Worm (Caenorhabditis elegans) whole organism, L2 larva: Measurements from ENCODE around the gene agt-1.

Experiments used
- Y55F3AM.14 ChIP-seq: fragments of 200-800 bp; sonication (Bioruptor generic); optimal IDR thresholded peaks from 2 replicates; lab custom pipeline; 2018; ENCODE audit warnings: mild to moderate bottlenecking, missing genetic modification characterization, missing compliant biosample characterization
- aly-2 ChIP-seq: fragments of 150-350 bp; optimal IDR thresholded peaks from 2 replicates; lab custom pipeline; 2014; ENCODE audit warnings: missing biosample characterization, missing genetic modification characterization
- lin-11 ChIP-seq: fragments of 150-350 bp; sonication (generic microtip); optimal IDR thresholded peaks from 2 replicates; lab custom pipeline; 2014; ENCODE audit warnings: missing biosample characterization, missing genetic modification characterization, inconsistent platforms, mixed read lengths
- mdl-1 ChIP-seq, 2 experiments: fragments of 150-350 bp in 1 of 2; sonication (generic microtip) in 1 of 2; optimal IDR thresholded peaks; 2 replicates each; lab custom pipeline; 2017; ENCODE audit warnings: missing biosample characterization in 2 of 2, missing genetic modification characterization in 2 of 2
- nhr-12 ChIP-seq: fragments of 150-350 bp; optimal IDR thresholded peaks from 2 replicates; lab custom pipeline; 2014; ENCODE audit warnings: missing biosample characterization, missing genetic modification characterization
- nhr-237 ChIP-seq: fragments of 150-350 bp; optimal IDR thresholded peaks from 2 replicates; lab custom pipeline; 2014; ENCODE audit warnings: missing biosample characterization, missing genetic modification characterization
- peb-1 ChIP-seq: fragments of 150-350 bp; optimal IDR thresholded peaks from 2 replicates; lab custom pipeline; 2014; ENCODE audit warnings: missing biosample characterization, missing genetic modification characterization
- sem-4 ChIP-seq: fragments of 150-350 bp; optimal IDR thresholded peaks from 2 replicates; lab custom pipeline; 2014; ENCODE audit warnings: missing biosample characterization, missing genetic modification reagents, missing genetic modification characterization
- unc-39 ChIP-seq: fragments of 150-350 bp; optimal IDR thresholded peaks from 2 replicates; lab custom pipeline; 2014; ENCODE audit warnings: missing biosample characterization, missing genetic modification characterization
- unc-62 ChIP-seq: fragments of 150-350 bp; optimal IDR thresholded peaks from 2 replicates; lab custom pipeline; 2014; ENCODE audit warnings: missing biosample characterization, missing genetic modification reagents, missing genetic modification characterization

DNA sequence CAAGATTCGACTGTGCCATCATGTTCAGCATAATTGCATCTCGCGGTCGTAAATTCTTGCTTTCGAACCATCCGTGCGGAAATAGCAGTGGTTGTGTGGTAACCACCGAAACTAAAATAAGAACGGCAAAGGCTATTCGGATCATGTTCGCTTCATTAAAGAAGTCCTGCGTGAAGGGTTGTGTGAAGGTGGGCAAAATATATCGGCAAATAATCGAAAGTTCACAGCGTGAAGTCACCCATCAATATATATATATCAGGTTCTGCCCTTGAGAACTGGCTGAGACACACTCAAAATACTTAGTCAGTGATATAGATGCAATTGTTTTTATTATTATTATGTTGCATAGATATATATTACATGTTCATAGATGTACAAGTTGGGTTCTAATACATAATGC is 38.8 kb upstream of the agt-1 start, which contains the start of gene Y62E10A.19:
- TF ChIP-seq unc-39 (no peak), lin-11 (tag; lab: Kevin White, UChicago) (no peak), Y55F3AM.14 (no peak), nhr-12 (tag; lab: Kevin White, UChicago) (no peak), unc-62 (GFP tag; lab: Kevin White, UChicago) (no peak), mdl-1 (tag; optimal IDR thresholded peaks at IDR 0.05; lab: Kevin White, UChicago) (no peak), nhr-237 (no peak), sem-4 (tag; lab: Kevin White, UChicago) (no peak), aly-2 (no peak), peb-1 (tag; lab: Kevin White, UChicago) (no peak)
